Worm (Caenorhabditis elegans) whole organism, L3 larva: ENCODE measurements around the gene nac-3.

Experiments
- R02D3.7 ChIP-seq: fragments of 150-350 bp; optimal IDR thresholded peaks from 2 replicates; lab custom pipeline; 2014; ENCODE audit warnings: missing biosample characterization, missing genetic modification characterization
- ZK546.5 ChIP-seq: sonication (generic microtip); optimal IDR thresholded peaks from 2 replicates; lab custom pipeline; 2017; ENCODE audit warnings: missing biosample characterization, missing genetic modification characterization
- aly-2 ChIP-seq: fragments of 150-350 bp; optimal IDR thresholded peaks from 2 replicates; lab custom pipeline; 2014; ENCODE audit warnings: missing biosample characterization, missing genetic modification characterization
- ama-1 ChIP-seq: fragments of 150-350 bp; optimal IDR thresholded peaks from 2 replicates; lab custom pipeline; 2018
- ceh-16 ChIP-seq: sonication (generic microtip); optimal IDR thresholded peaks from 2 replicates; lab custom pipeline; 2017; ENCODE audit warnings: missing biosample characterization, missing genetic modification characterization
- ceh-28 ChIP-seq: fragments of 150-350 bp; optimal IDR thresholded peaks from 2 replicates; lab custom pipeline; 2014; ENCODE audit warnings: missing biosample characterization, missing genetic modification reagents, missing genetic modification characterization
- ceh-82 ChIP-seq: fragments of 150-350 bp; optimal IDR thresholded peaks from 2 replicates; lab custom pipeline; 2014; ENCODE audit warnings: missing biosample characterization, missing genetic modification characterization
- egl-27 ChIP-seq: sonication (generic microtip); optimal IDR thresholded peaks from 4 replicates; lab custom pipeline; 2017; ENCODE audit warnings: missing biosample characterization, missing genetic modification reagents, missing genetic modification characterization
- elt-1 ChIP-seq: fragments of 150-350 bp; optimal IDR thresholded peaks from 2 replicates; lab custom pipeline; 2014; ENCODE audit warnings: missing biosample characterization, missing genetic modification characterization
- elt-2 ChIP-seq: sonication (generic microtip); optimal IDR thresholded peaks from 2 replicates; lab custom pipeline; 2016; ENCODE audit warnings: missing genetic modification reagents, mild to moderate bottlenecking, missing genetic modification characterization, missing compliant biosample characterization
- elt-3 ChIP-seq, 3 experiments: fragments of 150-350 bp in 1 of 3; sonication (generic microtip) in 2 of 3; optimal IDR thresholded peaks; 2 replicates in 2 of 3; 4 replicates in 1 of 3; lab custom pipeline; 2014 to 2017; ENCODE audit warnings: missing biosample characterization in 3 of 3, missing genetic modification characterization in 3 of 3
- fkh-10 ChIP-seq: sonication (generic microtip); optimal IDR thresholded peaks from 2 replicates; lab custom pipeline; 2017; ENCODE audit warnings: missing biosample characterization, missing genetic modification reagents, missing genetic modification characterization
- fkh-2 ChIP-seq: fragments of 150-350 bp; optimal IDR thresholded peaks from 2 replicates; lab custom pipeline; 2014; ENCODE audit warnings: missing biosample characterization, missing genetic modification reagents, missing genetic modification characterization
- hmg-11 ChIP-seq: sonication (generic microtip); optimal IDR thresholded peaks from 2 replicates; lab custom pipeline; 2016; ENCODE audit warnings: missing genetic modification characterization, missing compliant biosample characterization
- jun-1 ChIP-seq: fragments of 150-350 bp; optimal IDR thresholded peaks from 2 replicates; lab custom pipeline; 2014; ENCODE audit warnings: missing biosample characterization, missing genetic modification reagents, missing genetic modification characterization
- lin-15B ChIP-seq: fragments of 150-350 bp; optimal IDR thresholded peaks from 2 replicates; lab custom pipeline; 2014; ENCODE audit warnings: missing biosample characterization, missing genetic modification characterization
- lin-39 ChIP-seq: fragments of 150-350 bp; optimal IDR thresholded peaks from 2 replicates; lab custom pipeline; 2018; ENCODE audit warnings: missing biosample characterization, missing genetic modification reagents, missing genetic modification characterization
- lsy-12 ChIP-seq: sonication (generic microtip); optimal IDR thresholded peaks from 2 replicates; lab custom pipeline; 2016; ENCODE audit warnings: mild to moderate bottlenecking, missing genetic modification characterization, missing compliant biosample characterization
- nfya-1 ChIP-seq: sonication (generic microtip); optimal IDR thresholded peaks from 2 replicates; lab custom pipeline; 2017; ENCODE audit warnings: missing genetic modification characterization, mild to moderate bottlenecking, missing compliant biosample characterization, antibody characterized with exemption, moderate library complexity; ENCODE audit not compliant: insufficient read depth
- nhr-11 ChIP-seq: fragments of 150-350 bp; optimal IDR thresholded peaks from 2 replicates; lab custom pipeline; 2014; ENCODE audit warnings: missing biosample characterization, missing genetic modification characterization
- nhr-12 ChIP-seq: fragments of 150-350 bp; optimal IDR thresholded peaks from 2 replicates; lab custom pipeline; 2014; ENCODE audit warnings: missing biosample characterization, missing genetic modification characterization
- nhr-23 ChIP-seq: fragments of 150-350 bp; optimal IDR thresholded peaks from 2 replicates; lab custom pipeline; 2014; ENCODE audit warnings: missing biosample characterization, missing genetic modification reagents, missing genetic modification characterization
- nhr-237 ChIP-seq: fragments of 150-350 bp; optimal IDR thresholded peaks from 2 replicates; lab custom pipeline; 2014; ENCODE audit warnings: missing biosample characterization, missing genetic modification characterization
- nhr-28 ChIP-seq: fragments of 150-350 bp; optimal IDR thresholded peaks from 2 replicates; lab custom pipeline; 2014; ENCODE audit warnings: missing biosample characterization, missing genetic modification characterization
- nhr-43 ChIP-seq: sonication (generic microtip); optimal IDR thresholded peaks from 2 replicates; lab custom pipeline; 2016; ENCODE audit warnings: mild to moderate bottlenecking, missing genetic modification characterization, missing compliant biosample characterization; ENCODE audit not compliant: poor library complexity, severe bottlenecking
- nhr-67 ChIP-seq: fragments of 150-350 bp; optimal IDR thresholded peaks from 2 replicates; lab custom pipeline; 2014; ENCODE audit warnings: missing biosample characterization, missing genetic modification characterization
- nhr-77 ChIP-seq: fragments of 150-350 bp; optimal IDR thresholded peaks from 2 replicates; lab custom pipeline; 2014; ENCODE audit warnings: missing biosample characterization, missing genetic modification characterization
- pqm-1 ChIP-seq: fragments of 150-350 bp; optimal IDR thresholded peaks from 2 replicates; lab custom pipeline; 2017; ENCODE audit warnings: missing biosample characterization, missing genetic modification characterization, inconsistent platforms
- sea-2 ChIP-seq: fragments of 150-350 bp; sonication (generic microtip); optimal IDR thresholded peaks from 4 replicates; lab custom pipeline; 2014; ENCODE audit warnings: missing biosample characterization, missing genetic modification reagents, missing genetic modification characterization
- skn-1 ChIP-seq: fragments of 150-350 bp; optimal IDR thresholded peaks from 2 replicates; lab custom pipeline; 2014; ENCODE audit warnings: missing biosample characterization, missing genetic modification characterization
- snpc-4 ChIP-seq: fragments of 150-350 bp; optimal IDR thresholded peaks from 2 replicates; lab custom pipeline; 2014; ENCODE audit warnings: missing biosample characterization, missing genetic modification characterization
- unc-39 ChIP-seq: sonication (generic microtip); optimal IDR thresholded peaks from 4 replicates; lab custom pipeline; 2017; ENCODE audit warnings: missing biosample characterization, missing genetic modification characterization
- unc-62 ChIP-seq: fragments of 150-350 bp; sonication (generic microtip); optimal IDR thresholded peaks from 4 replicates; lab custom pipeline; 2014; ENCODE audit warnings: missing biosample characterization, missing genetic modification reagents, missing genetic modification characterization
- zag-1 ChIP-seq: fragments of 150-350 bp; optimal IDR thresholded peaks from 2 replicates; lab custom pipeline; 2014; ENCODE audit warnings: missing biosample characterization, missing genetic modification characterization
- ztf-11 ChIP-seq: fragments of 150-350 bp; optimal IDR thresholded peaks from 2 replicates; lab custom pipeline; 2014; ENCODE audit warnings: missing biosample characterization, missing genetic modification characterization
- ztf-4 ChIP-seq: fragments of 150-350 bp; optimal IDR thresholded peaks from 2 replicates; lab custom pipeline; 2014; ENCODE audit warnings: missing biosample characterization, missing genetic modification characterization

The nac-3 gene

DNA sequence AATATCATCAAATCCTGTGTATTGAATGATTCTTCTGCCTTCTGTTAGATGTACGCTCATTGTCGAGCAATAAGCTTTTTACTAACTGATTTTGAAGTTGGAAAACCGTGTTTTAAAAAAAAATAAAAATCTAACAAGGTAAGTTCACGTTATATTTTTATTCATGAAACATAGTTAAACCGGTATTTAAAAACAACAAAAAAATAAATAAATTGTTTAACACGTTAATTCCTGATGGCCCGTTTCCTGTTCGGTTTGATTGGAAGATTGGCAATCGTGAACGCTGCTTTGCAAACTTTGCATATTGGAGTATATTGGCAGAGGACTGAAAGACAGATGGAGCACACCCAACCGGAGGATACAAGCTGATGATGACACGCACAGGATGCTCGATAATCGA lies 33.8 kb upstream of the nac-3 start, which contains the start of gene ZK1128.3:
ZK1128.3 (minus strand) TSS at position 101 of the 400 bp plus-strand sequence.
- TF ChIP-seq R02D3.7 (tag; lab: Kevin White, UChicago) (no peak), ama-1 (lab: Kevin White, UChicago) (no peak), nfya-1 (tag; lab: Kevin White, UChicago) (no peak), ztf-11 (tag; lab: Kevin White, UChicago) (no peak), zag-1 (tag; lab: Kevin White, UChicago) (no peak)

DNA sequence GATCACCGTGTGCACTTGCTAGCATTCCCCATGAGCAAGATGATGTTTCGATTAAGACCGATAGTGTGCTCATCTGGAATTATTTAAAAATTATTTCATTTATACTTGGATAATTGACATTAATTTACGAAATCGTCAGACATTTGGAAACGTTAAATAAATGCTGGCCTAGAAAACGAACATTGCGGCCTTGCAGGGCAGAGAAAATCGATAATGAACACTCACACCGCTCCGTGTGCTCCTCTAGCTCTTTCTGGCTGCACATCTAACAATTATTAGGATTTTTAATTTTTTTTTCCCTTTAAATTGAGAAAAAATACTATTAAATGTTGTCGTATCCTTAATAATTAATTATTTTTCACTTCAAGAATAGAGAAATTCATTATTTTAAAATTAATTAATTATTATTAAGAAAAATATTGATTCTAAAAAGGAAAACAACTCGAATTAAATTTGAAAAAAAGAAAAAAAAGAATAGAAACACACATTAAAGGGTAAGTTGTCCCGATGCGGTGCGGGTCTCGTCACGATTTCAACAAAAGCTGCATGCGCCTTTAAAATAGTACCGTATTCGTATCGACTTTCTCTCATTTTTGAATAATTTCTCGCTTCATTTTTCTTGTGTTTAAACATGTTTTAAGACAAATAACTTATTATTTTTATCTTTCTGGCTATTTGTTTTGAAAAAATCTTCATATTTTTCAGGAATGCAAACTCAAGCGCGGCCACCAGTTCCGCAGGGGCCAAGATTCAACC lies 32.3 kb upstream of the nac-3 start, which contains the start of the genes gtf-2H3 and ham-3:
gtf-2H3 (minus strand) TSS at position 73 of the 756 bp plus-strand sequence.
ham-3 (plus strand) TSS at position 706 of the 756 bp plus-strand sequence.
- peak; percentile 79 for TF ChIP-seq ceh-28
- TF ChIP-seq nfya-1 (tag; lab: Kevin White, UChicago) = peak; percentile 41
- peak; percentile 33 for TF ChIP-seq hmg-11
- TF ChIP-seq nhr-43 (tag; lab: Kevin White, UChicago) = no peak

DNA sequence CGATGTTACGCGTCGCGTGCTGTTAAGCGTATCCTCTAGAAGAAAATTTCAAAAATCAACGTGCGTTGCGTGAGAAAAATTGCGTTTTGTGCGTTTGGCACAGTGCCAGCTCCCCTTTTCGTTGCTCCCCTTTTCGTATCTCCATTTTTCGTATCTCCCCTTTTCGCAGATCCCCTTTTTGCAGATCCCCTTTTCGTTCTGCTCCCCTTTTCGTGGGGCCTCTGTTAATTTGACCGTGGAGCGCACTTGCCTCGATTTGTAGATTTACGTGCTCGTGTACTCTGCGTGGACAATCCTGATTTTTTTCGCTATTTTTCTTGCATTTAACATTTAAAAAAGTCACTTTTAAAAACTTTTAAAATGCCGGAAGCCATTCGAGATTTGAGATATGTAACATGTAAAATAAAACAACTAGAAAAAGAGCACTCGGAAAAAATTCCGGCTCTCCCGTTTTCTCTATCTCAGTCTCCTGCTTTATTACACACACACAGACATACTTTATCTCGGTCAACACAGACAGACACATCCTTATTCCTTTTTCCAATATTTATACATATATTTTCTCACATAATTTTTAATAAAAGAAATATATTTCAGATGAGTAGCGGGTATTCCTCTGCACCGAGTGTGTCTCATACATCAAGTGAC lies 28.9 kb upstream of the nac-3 start, which contains the start of gene ttll-4:
ttll-4 (plus strand) TSS at position 598 of the 648 bp plus-strand sequence.
- peak; percentile 9 for TF ChIP-seq lin-39 (tag; lab: Kevin White, UChicago)
- peak; percentile 51 for TF ChIP-seq nhr-43 (tag; lab: Kevin White, UChicago)
- TF ChIP-seq nfya-1 (tag; lab: Kevin White, UChicago) = peak; percentile 43
- TF ChIP-seq lin-15B (tag; lab: Kevin White, UChicago) = peak; percentile 60
- TF ChIP-seq aly-2 (tag; lab: Kevin White, UChicago) = no peak
- TF ChIP-seq R02D3.7 (tag; lab: Kevin White, UChicago) = peak; percentile 76
- TF ChIP-seq nhr-12 (tag; lab: Kevin White, UChicago) = no peak
- no peak for TF ChIP-seq egl-27
- TF ChIP-seq, all 47 proteins: peak for 5

DNA sequence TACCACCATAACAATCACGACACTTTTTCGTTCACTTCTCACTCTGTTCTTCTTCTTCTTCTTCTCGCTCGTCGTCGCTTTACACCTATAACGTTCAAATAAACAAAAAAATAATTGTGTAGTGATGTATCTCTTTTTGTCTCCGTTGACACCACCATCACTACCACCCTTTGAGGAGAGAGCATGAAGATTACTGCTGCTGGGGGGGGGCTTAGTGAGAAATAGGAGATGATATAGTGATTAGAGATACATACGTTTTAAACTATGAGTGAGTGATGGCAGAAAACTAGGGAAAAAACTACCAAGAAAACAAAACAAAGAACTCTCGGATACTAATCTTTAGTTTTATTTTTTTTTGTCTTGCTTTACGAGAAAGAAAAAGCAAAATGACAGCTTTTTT lies 26.2 kb upstream of the nac-3 start:
- TF ChIP-seq lin-39 (tag; lab: Kevin White, UChicago) (peak; percentile 74), elt-1 (tag; lab: Kevin White, UChicago) (peak; percentile 11), nhr-67 (no peak)

DNA sequence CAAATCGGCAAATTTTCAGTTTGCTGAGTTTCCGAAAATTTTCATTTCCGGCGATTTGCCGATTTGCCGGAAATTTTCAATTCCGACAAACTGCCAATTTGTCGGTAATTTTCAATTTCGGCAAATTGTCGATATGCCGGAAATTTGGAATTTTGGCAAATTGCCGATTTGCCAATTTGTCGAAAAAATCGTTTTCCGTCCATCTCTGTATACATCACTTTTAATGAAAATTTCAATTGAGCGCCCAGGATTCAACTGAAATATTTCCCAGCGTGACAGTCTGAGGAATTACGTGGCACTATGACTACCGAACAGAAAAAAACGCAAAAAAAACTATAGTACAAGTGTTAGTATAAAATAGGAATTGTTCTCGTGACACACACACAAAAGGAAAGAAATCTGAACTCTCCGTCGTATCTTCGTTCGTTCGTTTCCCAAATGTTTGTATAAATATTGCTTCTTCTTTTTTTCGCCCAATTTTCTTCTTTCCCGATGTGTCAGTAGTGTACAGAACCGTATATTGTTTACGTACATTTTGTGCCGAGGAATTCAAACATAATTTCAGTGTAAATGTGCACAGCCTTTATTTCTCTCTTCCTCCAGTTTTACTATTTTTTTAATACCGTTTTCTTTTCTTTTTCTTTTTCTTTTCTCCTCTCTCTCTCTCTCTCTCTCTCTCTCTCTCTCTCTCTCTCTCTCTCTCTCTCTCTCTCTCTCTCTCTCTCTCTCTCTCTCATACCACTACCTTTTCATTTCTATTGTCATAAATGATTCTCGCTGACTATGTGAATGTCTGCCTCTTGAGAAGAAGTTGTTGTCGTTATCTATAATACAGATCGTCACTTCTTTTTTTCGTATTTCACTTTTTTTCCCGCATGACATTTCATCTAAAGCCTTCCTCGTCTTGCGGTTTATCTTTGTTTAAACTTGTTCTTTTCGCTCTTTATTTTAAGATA lies 19.8 kb upstream of the nac-3 start:
- TF ChIP-seq ztf-11 (tag; lab: Kevin White, UChicago) (no peak), lin-15B (tag; lab: Kevin White, UChicago) (no peak), nhr-77 (tag; lab: Kevin White, UChicago) (no peak), ceh-82 (tag; lab: Kevin White, UChicago) (no peak), nhr-43 (tag; lab: Kevin White, UChicago) (no peak), nfya-1 (tag; lab: Kevin White, UChicago) (no peak), nhr-67 (no peak), unc-62 (no peak), unc-39 (tag; lab: Kevin White, UChicago) (no peak), nhr-237 (tag; lab: Kevin White, UChicago) (no peak), fkh-10 (GFP tag; lab: Kevin White, UChicago) (no peak), sea-2 (no peak), lin-39 (tag; lab: Kevin White, UChicago) (no peak), nhr-28 (tag; lab: Kevin White, UChicago) (no peak), pqm-1 (tag; lab: Kevin White, UChicago) (peak; percentile 75), zag-1 (tag; lab: Kevin White, UChicago) (no peak), ZK546.5 (no peak), aly-2 (tag; lab: Kevin White, UChicago) (no peak), ceh-16 (tag; lab: Kevin White, UChicago) (no peak), skn-1 (tag; lab: Kevin White, UChicago) (no peak), elt-1 (tag; lab: Kevin White, UChicago) (peak; percentile 79), ztf-4 (tag; lab: Kevin White, UChicago) (no peak), nhr-12 (tag; lab: Kevin White, UChicago) (no peak), R02D3.7 (tag; lab: Kevin White, UChicago) (no peak), elt-2 (peak; percentile 72), snpc-4 (tag; lab: Kevin White, UChicago) (no peak), elt-3 (tag; optimal IDR thresholded peaks at IDR 0.05; lab: Kevin White, UChicago) (no peak), nhr-11 (no peak), hmg-11 (no peak), nhr-23 (tag; lab: Kevin White, UChicago) (peak; percentile 10), jun-1 (tag; lab: Kevin White, UChicago) (no peak), lsy-12 (tag; lab: Kevin White, UChicago) (no peak), fkh-2 (tag; lab: Kevin White, UChicago) (no peak)
